Fruit fly (Drosophila melanogaster) whole organism, pupa: ENCODE measurements around the gene RunxA.

Source experiments
- CG10348 ChIP-seq: fragments of 200-800 bp; sonication (Bioruptor generic); IDR thresholded peaks from 2 replicates; pipeline ENCODE4 v1.3.6; 2022; ENCODE audit warnings: missing biosample characterization, missing genetic modification characterization
- CG12605 ChIP-seq: fragments of 200-800 bp; sonication (Bioruptor generic); IDR thresholded peaks from 2 replicates; pipeline ENCODE4 v1.3.6; 2022; ENCODE audit warnings: missing biosample characterization, missing genetic modification characterization
- CG13204 ChIP-seq: fragments of 200-800 bp; sonication (Bioruptor generic); optimal IDR thresholded peaks from 2 replicates; lab custom pipeline; 2018; ENCODE audit warnings: missing biosample characterization, mild to moderate bottlenecking, missing genetic modification characterization, moderate library complexity
- CG14655 ChIP-seq: fragments of 200-800 bp; sonication (Bioruptor generic); optimal IDR thresholded peaks from 3 replicates; lab custom pipeline; 2017; ENCODE audit warnings: mild to moderate bottlenecking, missing biosample characterization, missing genetic modification reagents, missing genetic modification characterization
- CG15710 ChIP-seq: fragments of 200-800 bp; sonication (Bioruptor generic); optimal IDR thresholded peaks from 2 replicates; lab custom pipeline; 2018; ENCODE audit warnings: missing biosample characterization, mild to moderate bottlenecking, missing genetic modification characterization, moderate library complexity
- CG17806 ChIP-seq: fragments of 200-800 bp; sonication (Bioruptor generic); optimal IDR thresholded peaks from 2 replicates; lab custom pipeline; 2018; ENCODE audit warnings: missing biosample characterization, mild to moderate bottlenecking, missing genetic modification characterization, moderate library complexity
- CG32121 ChIP-seq: fragments of 200-800 bp; sonication (Bioruptor generic); IDR thresholded peaks from 2 replicates; pipeline ENCODE4 v1.3.6; 2022; ENCODE audit warnings: missing biosample characterization, missing genetic modification characterization
- CG34367 ChIP-seq: fragments of 200-800 bp; sonication (Bioruptor generic); optimal IDR thresholded peaks from 2 replicates; lab custom pipeline; 2018; ENCODE audit warnings: missing biosample characterization, mild to moderate bottlenecking, missing genetic modification characterization
- CG4496 ChIP-seq: fragments of 200-800 bp; sonication (Bioruptor generic); IDR thresholded peaks from 3 replicates; pipeline ENCODE4 v1.3.6; 2022; ENCODE audit warnings: missing biosample characterization, missing genetic modification characterization
- CG8159 ChIP-seq: fragments of 200-800 bp; sonication (Bioruptor generic); optimal IDR thresholded peaks from 3 replicates; lab custom pipeline; 2018; ENCODE audit warnings: missing biosample characterization, mild to moderate bottlenecking, missing genetic modification characterization, moderate library complexity
- CG8301 ChIP-seq: fragments of 200-800 bp; sonication (Bioruptor generic); optimal IDR thresholded peaks from 2 replicates; lab custom pipeline; 2018; ENCODE audit warnings: missing biosample characterization, mild to moderate bottlenecking, missing genetic modification characterization
- CG9948 ChIP-seq: fragments of 200-800 bp; sonication (Bioruptor generic); optimal IDR thresholded peaks from 2 replicates; lab custom pipeline; 2018; ENCODE audit warnings: missing biosample characterization, mild to moderate bottlenecking, missing genetic modification characterization, moderate library complexity
- D1 ChIP-seq: fragments of 200-800 bp; sonication (Bioruptor generic); optimal IDR thresholded peaks from 2 replicates; lab custom pipeline; 2018; ENCODE audit warnings: missing biosample characterization, mild to moderate bottlenecking, missing genetic modification characterization, moderate library complexity
- EcR ChIP-seq: fragments of 200-800 bp; sonication (Bioruptor generic); optimal IDR thresholded peaks from 3 replicates; lab custom pipeline; 2019; ENCODE audit warnings: missing biosample characterization, missing genetic modification characterization, mild to moderate bottlenecking, moderate library complexity, missing genetic modification reagents
- Ets98B ChIP-seq: fragments of 200-800 bp; sonication (Bioruptor generic); IDR thresholded peaks from 2 replicates; pipeline ENCODE4 v1.3.6; 2022; ENCODE audit warnings: missing biosample characterization, missing genetic modification characterization
- Pif1A ChIP-seq: fragments of 200-800 bp; sonication (Bioruptor generic); optimal IDR thresholded peaks from 3 replicates; lab custom pipeline; 2016; ENCODE audit warnings: missing biosample characterization, missing genetic modification characterization
- Pif1B ChIP-seq: fragments of 200-800 bp; sonication (Bioruptor generic); optimal IDR thresholded peaks from 3 replicates; lab custom pipeline; 2016; ENCODE audit warnings: missing biosample characterization, missing genetic modification characterization
- Snoo ChIP-seq: fragments of 200-800 bp; sonication (Bioruptor generic); optimal IDR thresholded peaks from 3 replicates; lab custom pipeline; 2017; ENCODE audit warnings: missing biosample characterization, mild to moderate bottlenecking, missing genetic modification characterization, inconsistent platforms
- fd96Ca ChIP-seq: fragments of 200-800 bp; sonication (Bioruptor generic); IDR thresholded peaks from 3 replicates; pipeline ENCODE4 v1.3.6; 2022; ENCODE audit warnings: missing biosample characterization, missing genetic modification characterization
- gl ChIP-seq: fragments of 200-800 bp; sonication (Bioruptor generic); optimal IDR thresholded peaks from 2 replicates; lab custom pipeline; 2018; ENCODE audit warnings: missing biosample characterization, mild to moderate bottlenecking, missing genetic modification characterization
- rn ChIP-seq: fragments of 200-800 bp; sonication (Bioruptor generic); IDR thresholded peaks from 2 replicates; pipeline ENCODE4 v1.3.6; 2022; ENCODE audit warnings: missing biosample characterization, missing genetic modification characterization

The RunxA gene

dm6 chrX:20654954-20655391 is 31.4 kb upstream of the RunxA start:
- no peak for TF ChIP-seq D1
- TF ChIP-seq Ets98B (GFP tag; lab: Robert Waterston, UW): peak; percentile 60
- TF ChIP-seq gl (tag; lab: Kevin White, UChicago): no peak
- peak; percentile 78 for TF ChIP-seq fd96Ca
- no peak; the same call in 1 of the 2 replicates for TF ChIP-seq CG32121 (GFP tag; lab: Robert Waterston, UW)
- TF ChIP-seq CG8159 (tag; lab: Kevin White, UChicago): peak; percentile 39
- peak; percentile 36 for TF ChIP-seq Snoo (tag; lab: Kevin White, UChicago)
- no peak for TF ChIP-seq CG17806 (tag; lab: Kevin White, UChicago)
- peak; percentile 2 for TF ChIP-seq CG8301 (tag; lab: Kevin White, UChicago)
- TF ChIP-seq rn (GFP tag; lab: Robert Waterston, UW): no peak
- peak; percentile 33 for TF ChIP-seq Pif1A (GFP tag; lab: Kevin White, UChicago)
- TF ChIP-seq CG9948: peak; percentile 23
- 0 out of 2 replicates have a peak, but pooled peaks have one; percentile 25 for TF ChIP-seq CG12605 (GFP tag; lab: Robert Waterston, UW)
- 0 out of 2 replicates have a peak, but pooled peaks have one; percentile 44 for TF ChIP-seq CG10348
- TF ChIP-seq CG4496 (GFP tag; lab: Robert Waterston, UW): peak; percentile 74
- TF ChIP-seq CG14655 (GFP tag; lab: Kevin White, UChicago): peak; percentile 29

dm6 chrX:20652353-20652752 is 28.8 kb upstream of the RunxA start:
- TF ChIP-seq CG34367 (no peak), CG13204 (GFP tag; lab: Kevin White, UChicago) (no peak), CG4496 (GFP tag; lab: Robert Waterston, UW) (no peak), CG32121 (GFP tag; lab: Robert Waterston, UW) (no peak), CG8301 (tag; lab: Kevin White, UChicago) (no peak), Pif1B (GFP tag; lab: Kevin White, UChicago) (no peak), CG14655 (GFP tag; lab: Kevin White, UChicago) (no peak), fd96Ca (no peak), EcR (GFP tag; lab: Kevin White, UChicago) (no peak), CG10348 (no peak), rn (GFP tag; lab: Robert Waterston, UW) (no peak)
- TF ChIP-seq, all 21 proteins: peak for 0

- TF ChIP-seq Snoo (tag; lab: Kevin White, UChicago): no peak
- no peak for TF ChIP-seq rn (GFP tag; lab: Robert Waterston, UW)
- TF ChIP-seq CG12605 (GFP tag; lab: Robert Waterston, UW): no peak
- no peak for TF ChIP-seq CG14655 (GFP tag; lab: Kevin White, UChicago)
- no peak for TF ChIP-seq CG32121 (GFP tag; lab: Robert Waterston, UW)
- TF ChIP-seq CG17806 (tag; lab: Kevin White, UChicago): no peak
- no peak for TF ChIP-seq CG8301 (tag; lab: Kevin White, UChicago)
- no peak for TF ChIP-seq Pif1B (GFP tag; lab: Kevin White, UChicago)
- TF ChIP-seq gl (tag; lab: Kevin White, UChicago): no peak
- no peak for TF ChIP-seq CG4496 (GFP tag; lab: Robert Waterston, UW)
- no peak for TF ChIP-seq CG34367
- no peak for TF ChIP-seq Ets98B (GFP tag; lab: Robert Waterston, UW)
- no peak for TF ChIP-seq EcR (GFP tag; lab: Kevin White, UChicago)
- no peak for TF ChIP-seq CG15710 (tag; lab: Kevin White, UChicago)
- TF ChIP-seq fd96Ca: no peak
Measured at dm6 chrX:20646223-20646622, 22.6 kb upstream of the RunxA start.

dm6 chrX:20643964-20644363 is 20.4 kb upstream of the RunxA start:
- TF ChIP-seq D1 (no peak), CG4496 (GFP tag; lab: Robert Waterston, UW) (no peak), Pif1A (GFP tag; lab: Kevin White, UChicago) (no peak), CG17806 (tag; lab: Kevin White, UChicago) (no peak), gl (tag; lab: Kevin White, UChicago) (no peak), CG8301 (tag; lab: Kevin White, UChicago) (no peak), Ets98B (GFP tag; lab: Robert Waterston, UW) (no peak), fd96Ca (no peak), CG10348 (no peak), CG12605 (GFP tag; lab: Robert Waterston, UW) (no peak), CG14655 (GFP tag; lab: Kevin White, UChicago) (no peak), CG13204 (GFP tag; lab: Kevin White, UChicago) (no peak), rn (GFP tag; lab: Robert Waterston, UW) (no peak), CG15710 (tag; lab: Kevin White, UChicago) (no peak), CG9948 (no peak), CG32121 (GFP tag; lab: Robert Waterston, UW) (no peak), Snoo (tag; lab: Kevin White, UChicago) (no peak)

dm6 chrX:20643385-20643784 is 19.8 kb upstream of the RunxA start:
- TF ChIP-seq CG32121 (GFP tag; lab: Robert Waterston, UW) (no peak), Pif1A (GFP tag; lab: Kevin White, UChicago) (no peak), CG14655 (GFP tag; lab: Kevin White, UChicago) (no peak), CG17806 (tag; lab: Kevin White, UChicago) (no peak), gl (tag; lab: Kevin White, UChicago) (no peak)

- no peak for TF ChIP-seq rn (GFP tag; lab: Robert Waterston, UW)
Measured at dm6 chrX:20638054-20638453, 14.5 kb upstream of the RunxA start.
